ENCODE assay signal across 2 worm cellular contexts in the genomic region with DNA sequence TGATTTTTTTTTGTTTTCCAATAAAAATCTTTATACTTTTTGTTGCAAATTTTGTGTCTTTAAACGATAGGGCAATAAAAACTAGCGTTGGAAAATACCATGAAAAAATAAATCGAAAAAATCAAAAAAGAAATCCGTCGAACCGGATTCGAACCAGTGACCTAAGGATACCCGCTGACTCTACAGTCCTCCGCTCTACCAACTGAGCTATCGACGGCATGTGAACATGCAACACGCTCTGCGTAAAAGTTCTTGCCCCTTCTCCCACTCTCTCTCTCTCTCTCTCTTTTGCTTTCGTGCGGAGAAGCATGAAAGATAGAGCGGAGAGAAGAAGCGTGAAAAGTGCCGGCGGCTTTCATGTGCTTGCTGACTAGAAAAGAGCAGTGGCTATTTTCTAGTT.
A peak's percentile ranks its signal among the peaks of the same experiment; 100 is the strongest.
TF ChIP-seq lines count a peak whose summit lies in the region.

No protein-coding gene starts in this region.

TF ChIP-seq in whole organism, L4 larva, 104 proteins besides CTCF, POLR2A, EP300 and RAD21 (continued from another document):
- TF ChIP-seq mxl-3 (GFP tag; optimal IDR thresholded peaks at IDR 0.05; lab: Kevin White, UChicago) (peak; percentile 54), vab-7 (GFP tag; IDR thresholded peaks at IDR 0.05; lab: Robert Waterston, UW) (peak; percentile 93), daf-19 (GFP tag; conservative IDR thresholded peaks at IDR 0.05; lab: Robert Waterston, UW) (0 out of 2 replicates have a peak, but pooled peaks have one; percentile 31), mdl-1 (tag; optimal IDR thresholded peaks at IDR 0.05; lab: Kevin White, UChicago) (peak; percentile 22 to 72), lsy-2 (tag; optimal IDR thresholded peaks at IDR 0.05; lab: Kevin White, UChicago) (no peak), ztf-11 (tag; optimal IDR thresholded peaks at IDR 0.05; lab: Kevin White, UChicago) (no peak), tra-1 (GFP tag; IDR thresholded peaks at IDR 0.05; lab: Robert Waterston, UW) (peak; percentile 67; the same call in 1 of the 2 replicates), rbr-2 (tag; optimal IDR thresholded peaks at IDR 0.05; lab: Kevin White, UChicago) (peak; percentile 64), R02D3.7 (tag; optimal IDR thresholded peaks at IDR 0.05; lab: Kevin White, UChicago) (no peak), tag-97 (GFP tag; IDR thresholded peaks at IDR 0.05; lab: Robert Waterston, UW) (no peak), zfp-2 (tag; optimal IDR thresholded peaks at IDR 0.05; lab: Kevin White, UChicago) (no peak), mdt-29 (GFP tag; IDR thresholded peaks at IDR 0.05; lab: Robert Waterston, UW) (peak; percentile 83), aha-1 (tag; lab: Kevin White, UChicago) (peak; percentile 98), nhr-11 (tag; optimal IDR thresholded peaks at IDR 0.05; lab: Kevin White, UChicago) (no peak), nhr-48 (tag; optimal IDR thresholded peaks at IDR 0.05; lab: Kevin White, UChicago) (peak; percentile 71), snpc-1.2 (GFP tag; IDR thresholded peaks at IDR 0.05; lab: Robert Waterston, UW) (peak; percentile 89), ceh-20 (GFP tag; IDR thresholded peaks at IDR 0.05; lab: Robert Waterston, UW) (peak; percentile 59; the same call in 1 of the 2 replicates), ceh-44 (GFP tag; IDR thresholded peaks at IDR 0.05; lab: Robert Waterston, UW) (peak; percentile 44; the same call in 1 of the 2 replicates), spr-1 (tag; optimal IDR thresholded peaks at IDR 0.05; lab: Kevin White, UChicago) (peak; percentile 60), lin-38 (GFP tag; IDR thresholded peaks at IDR 0.05; lab: Robert Waterston, UW) (no peak), fkh-10 (GFP tag; optimal IDR thresholded peaks at IDR 0.05; lab: Kevin White, UChicago) (peak; percentile 63), unc-62 (GFP tag; optimal IDR thresholded peaks at IDR 0.05 in 1 of 2; lab: Kevin White, UChicago) (peak in 1 of 2 experiments; percentile 78), unc-62 (tag; optimal IDR thresholded peaks at IDR 0.05; lab: Kevin White, UChicago) (no peak), Y5F2A.4 (GFP tag; optimal IDR thresholded peaks at IDR 0.05; lab: Kevin White, UChicago) (no peak), ama-1 (optimal IDR thresholded peaks at IDR 0.05; lab: Kevin White, UChicago) (no peak), ztf-7 (tag; optimal IDR thresholded peaks at IDR 0.05; lab: Kevin White, UChicago) (peak; percentile 76), ceh-32 (tag; optimal IDR thresholded peaks at IDR 0.05; lab: Kevin White, UChicago; ENCODE audit: poor library complexity) (peak; percentile 45), F10B5.3 (tag; optimal IDR thresholded peaks at IDR 0.05; lab: Kevin White, UChicago) (peak; percentile 53), cey-2 (tag; optimal IDR thresholded peaks at IDR 0.05; lab: Kevin White, UChicago; ENCODE audit: borderline replicate concordance, insufficient read depth) (no peak), dmd-6 (GFP tag; IDR thresholded peaks at IDR 0.05; lab: Robert Waterston, UW) (peak; percentile 71), Y105C5A.15 (GFP tag; IDR thresholded peaks at IDR 0.05; lab: Robert Waterston, UW) (peak; percentile 62; the same call in 1 of the 2 replicates), dve-1 (tag; optimal IDR thresholded peaks at IDR 0.05; lab: Kevin White, UChicago; ENCODE audit: insufficient read depth) (peak; percentile 70), T26A8.4 (GFP tag; IDR thresholded peaks at IDR 0.05; lab: Robert Waterston, UW) (no peak; the same call in 1 of the 2 replicates), zfp-3 (GFP tag; conservative IDR thresholded peaks at IDR 0.05; lab: Robert Waterston, UW) (peak; percentile 65; the same call in 1 of the 2 replicates), dmd-9 (GFP tag; IDR thresholded peaks at IDR 0.05; lab: Robert Waterston, UW) (peak; percentile 77; the same call in 1 of the 2 replicates), unc-39 (tag; optimal IDR thresholded peaks at IDR 0.05; lab: Kevin White, UChicago) (no peak), mep-1 (tag; optimal IDR thresholded peaks at IDR 0.05; lab: Kevin White, UChicago) (no peak), zag-1 (tag; optimal IDR thresholded peaks at IDR 0.05; lab: Kevin White, UChicago) (no peak), Y75B8A.6 (GFP tag; IDR thresholded peaks at IDR 0.05; lab: Robert Waterston, UW) (peak; percentile 79; the same call in 1 of the 2 replicates), set-16 (GFP tag; IDR thresholded peaks at IDR 0.05; lab: Robert Waterston, UW) (no peak), snpc-4 (tag; optimal IDR thresholded peaks at IDR 0.05; lab: Kevin White, UChicago) (no peak), unc-130 (GFP tag; optimal IDR thresholded peaks at IDR 0.05; lab: Kevin White, UChicago) (peak; percentile 14), madf-5 (GFP tag; IDR thresholded peaks at IDR 0.05; lab: Robert Waterston, UW) (peak; percentile 54 to 81; a peak in 2 of 4 replicates), nhr-28 (tag; optimal IDR thresholded peaks at IDR 0.05; lab: Kevin White, UChicago) (peak; percentile 46), mes-2 (tag; optimal IDR thresholded peaks at IDR 0.05; lab: Kevin White, UChicago; ENCODE audit: poor library complexity, severe bottlenecking) (no peak), spr-3 (GFP tag; optimal IDR thresholded peaks at IDR 0.05; lab: Kevin White, UChicago) (peak; percentile 15)

TF ChIP-seq in whole organism, late embryonic, 69 proteins besides CTCF, POLR2A, EP300 and RAD21 (continued from another document):
- TF ChIP-seq hlh-6 (tag; optimal IDR thresholded peaks at IDR 0.05; lab: Kevin White, UChicago) (peak; percentile 83), syd-9 (tag; optimal IDR thresholded peaks at IDR 0.05; lab: Kevin White, UChicago) (peak; percentile 64), ama-1 (optimal IDR thresholded peaks at IDR 0.05; lab: Kevin White, UChicago) (no peak)
TF ChIP-seq in whole organism, late embryonic: peak in this region for 53.
